Worm (Caenorhabditis elegans): ENCODE measurements around the gene Y67D8C.22.
"Not testable (repeated sequence)": the region's sequence is repeated elsewhere in the genome, so short reads cannot be mapped to it uniquely, and the experiment has no call there.

Gene Y67D8C.22

ce11 chrIV:3021304-3021703 lies 54.8 kb downstream of the Y67D8C.22 start:
- TF ChIP-seq snpc-4 (GFP tag; optimal IDR thresholded peaks at IDR 0.05): not testable (repeated sequence)
- peak in 2 of 4 experiments; percentile 61 to 82 for TF ChIP-seq snpc-4 (tag; optimal IDR thresholded peaks at IDR 0.05)
